Worm (Caenorhabditis elegans) whole organism, L1 larva: Measurements from ENCODE around the gene fipr-13.

Experiments used
- alr-1 ChIP-seq: fragments of 200-800 bp; sonication (Bioruptor generic); optimal IDR thresholded peaks from 2 replicates; lab custom pipeline; 2018; ENCODE audit warnings: borderline replicate concordance, mild to moderate bottlenecking, missing genetic modification characterization, missing compliant biosample characterization
- ama-1 ChIP-seq: fragments of 150-350 bp; optimal IDR thresholded peaks from 2 replicates; lab custom pipeline; 2014
- fkh-8 ChIP-seq: sonication (generic microtip); optimal IDR thresholded peaks from 2 replicates; lab custom pipeline; 2016; ENCODE audit warnings: mild to moderate bottlenecking, missing genetic modification characterization, missing compliant biosample characterization
- jun-1 ChIP-seq: fragments of 150-350 bp; optimal IDR thresholded peaks from 2 replicates; lab custom pipeline; 2014; ENCODE audit warnings: missing biosample characterization, missing genetic modification reagents, missing genetic modification characterization
- lin-13 ChIP-seq: fragments of 150-350 bp; optimal IDR thresholded peaks from 2 replicates; lab custom pipeline; 2014; ENCODE audit warnings: missing biosample characterization, missing genetic modification reagents, missing genetic modification characterization
- lin-15B ChIP-seq: fragments of 150-350 bp; sonication (generic microtip); optimal IDR thresholded peaks from 3 replicates; lab custom pipeline; 2014; ENCODE audit warnings: missing biosample characterization, missing genetic modification characterization
- lin-39 ChIP-seq: fragments of 150-350 bp; optimal IDR thresholded peaks from 2 replicates; lab custom pipeline; 2014; ENCODE audit warnings: missing biosample characterization, missing genetic modification reagents, missing genetic modification characterization
- nhr-11 ChIP-seq: fragments of 150-350 bp; optimal IDR thresholded peaks from 2 replicates; lab custom pipeline; 2014; ENCODE audit warnings: missing biosample characterization, missing genetic modification characterization
- nhr-77 ChIP-seq: fragments of 150-350 bp; optimal IDR thresholded peaks from 2 replicates; lab custom pipeline; 2014; ENCODE audit warnings: missing biosample characterization, missing genetic modification characterization
- skn-1 ChIP-seq: fragments of 150-350 bp; optimal IDR thresholded peaks from 2 replicates; lab custom pipeline; 2014; ENCODE audit warnings: missing biosample characterization, missing genetic modification characterization
- tbx-2 ChIP-seq: sonication (generic microtip); optimal IDR thresholded peaks from 2 replicates; lab custom pipeline; 2016; ENCODE audit warnings: missing genetic modification characterization, missing compliant biosample characterization
- ztf-11 ChIP-seq, 2 experiments: sonication (generic microtip); optimal IDR thresholded peaks; 2 replicates each; lab custom pipeline; 2016 to 2017; ENCODE audit warnings: missing genetic modification characterization in 2 of 2, missing biosample characterization in 1 of 2, missing compliant biosample characterization in 1 of 2

- TF ChIP-seq nhr-77 (tag; lab: Kevin White, UChicago) (no peak), nhr-11 (no peak), skn-1 (no peak), jun-1 (tag; lab: Kevin White, UChicago) (no peak), ztf-11 (tag; optimal IDR thresholded peaks at IDR 0.05; lab: Kevin White, UChicago) (no peak), alr-1 (tag; lab: Kevin White, UChicago) (no peak), lin-39 (tag; lab: Kevin White, UChicago) (no peak), lin-13 (GFP tag; lab: Kevin White, UChicago) (no peak), ama-1 (lab: Kevin White, UChicago) (no peak), fkh-8 (tag; lab: Kevin White, UChicago) (no peak), tbx-2 (tag; lab: Kevin White, UChicago) (no peak), lin-15B (tag; lab: Kevin White, UChicago) (no peak)
These were observed 13.9 kb downstream of the fipr-13 start, which contains the start of gene R04B5.1 for ce11 chrV:10078244-10078643.
